Worm (Caenorhabditis elegans): ENCODE data around the gene K02E10.7.

The K02E10.7 gene

DNA sequence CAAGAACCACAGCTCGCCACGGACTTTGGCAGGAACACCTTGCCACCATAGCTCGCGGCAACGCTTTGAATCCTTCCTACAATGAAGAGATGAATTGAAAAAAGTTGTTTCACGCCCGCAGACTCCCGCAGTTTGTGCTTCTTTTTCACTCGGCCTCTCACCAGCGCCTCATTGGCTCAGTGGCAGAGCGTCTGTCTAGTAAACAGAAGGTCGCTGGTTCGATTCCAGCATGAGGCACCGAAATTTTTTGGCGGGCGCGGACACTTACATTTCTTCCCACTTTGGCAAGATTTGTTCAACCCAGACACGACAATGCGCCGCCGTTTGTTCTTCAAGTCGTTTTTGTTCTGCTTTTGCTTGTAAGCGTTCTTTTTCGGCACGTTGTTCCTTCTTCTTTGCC is 19.5 kb upstream of the K02E10.7 start (continued):
- no peak for TF ChIP-seq ZK185.1 (tag; optimal IDR thresholded peaks at IDR 0.05; ENCODE audit: poor library complexity, severe bottlenecking)
- TF ChIP-seq zfh-2 (GFP tag; conservative IDR thresholded peaks at IDR 0.05), result peak; percentile 69
- TF ChIP-seq rpc-1 (optimal IDR thresholded peaks at IDR 0.05), result peak; percentile 77
- peak; percentile 82 for TF ChIP-seq rpc-1 (tag; optimal IDR thresholded peaks at IDR 0.05)
- no peak for TF ChIP-seq ztf-6 (GFP tag; IDR thresholded peaks at IDR 0.05)
- no peak for TF ChIP-seq hrde-1 (tag; optimal IDR thresholded peaks at IDR 0.05; ENCODE audit: borderline replicate concordance)
- peak; percentile 70 for TF ChIP-seq zim-3 (tag; optimal IDR thresholded peaks at IDR 0.05)
- no peak for TF ChIP-seq snpc-3.4 (tag; optimal IDR thresholded peaks at IDR 0.05)
- TF ChIP-seq sdz-38 (tag; optimal IDR thresholded peaks at IDR 0.05), result no peak
- TF ChIP-seq nhr-90 (tag; optimal IDR thresholded peaks at IDR 0.05), result peak; percentile 71
- TF ChIP-seq madf-6 (GFP tag; IDR thresholded peaks at IDR 0.05), result no peak; the same call in 1 of the 2 replicates
- no peak for TF ChIP-seq F37B4.10 (GFP tag; IDR thresholded peaks at IDR 0.05)
- TF ChIP-seq lin-26 (GFP tag; IDR thresholded peaks at IDR 0.05), result peak; percentile 78
- TF ChIP-seq mcd-1 (GFP tag; IDR thresholded peaks at IDR 0.05), result peak; percentile 45; the same call in 1 of the 2 replicates
- no peak for TF ChIP-seq tbx-9 (tag; optimal IDR thresholded peaks at IDR 0.05; ENCODE audit: borderline replicate concordance)
- no peak for TF ChIP-seq fkh-3 (tag; optimal IDR thresholded peaks at IDR 0.05)
- TF ChIP-seq let-526 (GFP tag; IDR thresholded peaks at IDR 0.05), result peak; percentile 45; the same call in 1 of the 2 replicates
- TF ChIP-seq T26A5.8 (tag; optimal IDR thresholded peaks at IDR 0.05), result peak; percentile 39
- TF ChIP-seq D2030.7 (GFP tag; IDR thresholded peaks at IDR 0.05), result peak; percentile 66
- no peak for TF ChIP-seq ets-4 (GFP tag; optimal IDR thresholded peaks at IDR 0.05)

ce11 chrX:2527194-2527593 is 18.8 kb upstream of the K02E10.7 start:
- TF ChIP-seq K12H6.12 (tag; optimal IDR thresholded peaks at IDR 0.05), result no peak

DNA sequence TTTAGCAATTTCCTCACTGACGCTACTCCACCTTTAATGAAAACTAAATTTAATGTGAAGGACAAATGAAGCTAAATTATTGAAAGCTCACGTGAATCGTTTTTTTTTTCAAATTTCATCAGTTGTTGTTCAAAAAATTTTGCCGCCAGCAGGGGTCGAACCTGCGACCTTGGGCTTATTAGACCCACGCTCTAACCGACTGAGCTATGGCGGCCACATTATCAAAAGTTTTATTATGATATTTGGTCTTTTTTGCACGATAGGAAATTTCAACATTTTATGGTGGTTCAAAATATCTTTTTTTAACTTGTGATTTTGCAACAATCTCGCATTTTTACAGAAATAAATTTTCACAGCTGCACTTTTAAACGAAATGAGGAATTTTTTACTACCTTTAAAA is 17.7 kb upstream of the K02E10.7 start:
- TF ChIP-seq lin-26 (GFP tag; IDR thresholded peaks at IDR 0.05), result peak; percentile 74
- no peak for TF ChIP-seq athp-1 (tag; optimal IDR thresholded peaks at IDR 0.05)
- no peak for TF ChIP-seq attf-6 (GFP tag; IDR thresholded peaks at IDR 0.05)
- peak; percentile 38 for TF ChIP-seq nhr-90 (tag; optimal IDR thresholded peaks at IDR 0.05)
- TF ChIP-seq pha-4 (tag; optimal IDR thresholded peaks at IDR 0.05), result no peak
- TF ChIP-seq madf-3 (GFP tag; IDR thresholded peaks at IDR 0.05), result no peak
- TF ChIP-seq nfya-1 (tag; optimal IDR thresholded peaks at IDR 0.05; ENCODE audit: borderline replicate concordance, insufficient read depth), result no peak
- TF ChIP-seq repo-1 (tag; optimal IDR thresholded peaks at IDR 0.05), result no peak
- TF ChIP-seq ZK185.1 (tag; optimal IDR thresholded peaks at IDR 0.05; ENCODE audit: poor library complexity, severe bottlenecking), result no peak
- TF ChIP-seq snpc-1.3 (tag; optimal IDR thresholded peaks at IDR 0.05; ENCODE audit: insufficient read depth), result peak; percentile 61
- TF ChIP-seq snpc-3.4 (tag; optimal IDR thresholded peaks at IDR 0.05), result peak; percentile 60
- TF ChIP-seq fkh-3 (tag; optimal IDR thresholded peaks at IDR 0.05), result no peak
- peak; percentile 24 for TF ChIP-seq lin-54 (GFP tag; optimal IDR thresholded peaks at IDR 0.05)
- no peak for TF ChIP-seq gei-17 (GFP tag; optimal IDR thresholded peaks at IDR 0.05)
- TF ChIP-seq ztf-22 (GFP tag; optimal IDR thresholded peaks at IDR 0.05), result no peak
- no peak for TF ChIP-seq ztf-26 (tag; optimal IDR thresholded peaks at IDR 0.05)
- no peak for TF ChIP-seq egl-44 (GFP tag; IDR thresholded peaks at IDR 0.05)
- TF ChIP-seq nhr-120 (GFP tag; IDR thresholded peaks at IDR 0.05), result no peak
- TF ChIP-seq F22D6.2 (tag; optimal IDR thresholded peaks at IDR 0.05), result no peak
- peak; percentile 64 for TF ChIP-seq die-1 (tag; optimal IDR thresholded peaks at IDR 0.05)
- TF ChIP-seq mes-4 (tag; optimal IDR thresholded peaks at IDR 0.05), result no peak
- TF ChIP-seq hmg-1.2 (GFP tag; IDR thresholded peaks at IDR 0.05), result peak; percentile 47
- TF ChIP-seq let-607 (tag; optimal IDR thresholded peaks at IDR 0.05), result no peak
- no peak for TF ChIP-seq let-526 (GFP tag; IDR thresholded peaks at IDR 0.05)
- TF ChIP-seq Y56A3A.18 (GFP tag; IDR thresholded peaks at IDR 0.05), result 0 out of 2 replicates have a peak, but pooled peaks have one; percentile 17
- TF ChIP-seq cebp-2 (GFP tag; IDR thresholded peaks at IDR 0.05), result no peak
- TF ChIP-seq lir-1 (GFP tag; conservative IDR thresholded peaks at IDR 0.05), result no peak
- TF ChIP-seq mcd-1 (GFP tag; IDR thresholded peaks at IDR 0.05), result no peak
- TF ChIP-seq rcor-1 (GFP tag; IDR thresholded peaks at IDR 0.05), result no peak
- no peak for TF ChIP-seq sptf-2 (GFP tag; optimal IDR thresholded peaks at IDR 0.05)
- no peak for TF ChIP-seq Y53G8AR.9 (GFP tag; conservative IDR thresholded peaks at IDR 0.05)
- TF ChIP-seq ztf-18 (tag; optimal IDR thresholded peaks at IDR 0.05), result peak; percentile 45
